Worm (Caenorhabditis elegans): ENCODE measurements around the gene skr-10.

ce11 chrIV:15940811-15941210, 5.8 kb upstream of the skr-10 start:
- no peak for TF ChIP-seq flt-1 (GFP tag; IDR thresholded peaks at IDR 0.05)
- TF ChIP-seq ama-1 (optimal IDR thresholded peaks at IDR 0.05), result no peak
- no peak for TF ChIP-seq hmg-4 (GFP tag; optimal IDR thresholded peaks at IDR 0.05)
